Fruit fly (Drosophila melanogaster) whole organism, embryonic: ENCODE measurements around the gene TwdlR.

Experiments
- Abd-B ChIP-seq: fragments of 200-800 bp; sonication (Bioruptor generic); optimal IDR thresholded peaks from 2 replicates; lab custom pipeline; 2018; ENCODE audit warnings: missing biosample characterization, mild to moderate bottlenecking, missing genetic modification characterization, moderate library complexity
- BtbVII ChIP-seq: fragments of 200-800 bp; sonication (Bioruptor generic); optimal IDR thresholded peaks from 3 replicates; lab custom pipeline; 2017; ENCODE audit warnings: missing biosample characterization, mild to moderate bottlenecking, missing genetic modification characterization
- CG10209 ChIP-seq: fragments of 200-800 bp; sonication (Bioruptor generic); optimal IDR thresholded peaks from 3 replicates; lab custom pipeline; 2017; ENCODE audit warnings: missing biosample characterization, mild to moderate bottlenecking, missing genetic modification characterization, missing genetic modification reagents
- CG1024 ChIP-seq: fragments of 200-800 bp; sonication (Bioruptor generic); IDR thresholded peaks from 2 replicates; pipeline ENCODE4 v1.3.6; 2022; ENCODE audit warnings: missing biosample characterization, missing genetic modification characterization
- CG10274 ChIP-seq: fragments of 200-800 bp; sonication (Bioruptor generic); optimal IDR thresholded peaks from 3 replicates; lab custom pipeline; 2017; ENCODE audit warnings: missing biosample characterization, mild to moderate bottlenecking, missing genetic modification characterization
- CG10543 ChIP-seq: fragments of 200-800 bp; sonication (Bioruptor generic); optimal IDR thresholded peaks from 3 replicates; lab custom pipeline; 2017; ENCODE audit warnings: missing biosample characterization, mild to moderate bottlenecking, missing genetic modification characterization, moderate library complexity
- CG11560 ChIP-seq: fragments of 200-800 bp; sonication (Bioruptor generic); IDR thresholded peaks from 3 replicates; pipeline ENCODE4 v1.3.6; 2022; ENCODE audit warnings: missing biosample characterization, missing genetic modification characterization
- CG12299 ChIP-seq: fragments of 200-800 bp; sonication (Bioruptor generic); optimal IDR thresholded peaks from 2 replicates; lab custom pipeline; 2018; ENCODE audit warnings: missing biosample characterization, mild to moderate bottlenecking, missing genetic modification characterization
- CG12659 ChIP-seq: fragments of 200-800 bp; sonication (Bioruptor generic); optimal IDR thresholded peaks from 3 replicates; lab custom pipeline; 2017; ENCODE audit warnings: mild to moderate bottlenecking, missing biosample characterization, missing genetic modification reagents, missing genetic modification characterization
- CG12744 ChIP-seq: fragments of 200-800 bp; sonication (Bioruptor generic); optimal IDR thresholded peaks from 2 replicates; lab custom pipeline; 2016; ENCODE audit warnings: missing biosample characterization, missing genetic modification characterization
- CG15479 ChIP-seq: fragments of 200-800 bp; sonication (Bioruptor generic); optimal IDR thresholded peaks from 3 replicates; lab custom pipeline; 2019; ENCODE audit warnings: missing biosample characterization, mild to moderate bottlenecking, missing genetic modification characterization, moderate library complexity
- CG15601 ChIP-seq: fragments of 200-800 bp; sonication (Bioruptor generic); optimal IDR thresholded peaks from 3 replicates; lab custom pipeline; 2019; ENCODE audit warnings: missing biosample characterization, mild to moderate bottlenecking, missing genetic modification characterization, moderate library complexity
- CG16815 ChIP-seq: fragments of 200-800 bp; sonication (Bioruptor generic); optimal IDR thresholded peaks from 3 replicates; lab custom pipeline; 2017; ENCODE audit warnings: missing biosample characterization, mild to moderate bottlenecking, missing genetic modification characterization
- CG2199 ChIP-seq: fragments of 200-800 bp; sonication (Bioruptor generic); IDR thresholded peaks from 3 replicates; pipeline ENCODE4 v1.3.6; 2022; ENCODE audit warnings: missing biosample characterization, missing genetic modification characterization
- CG2889 ChIP-seq: fragments of 200-800 bp; sonication (Bioruptor generic); IDR thresholded peaks from 3 replicates; pipeline ENCODE4 v1.3.6; 2022; ENCODE audit warnings: missing biosample characterization, missing genetic modification characterization
- CG30431 ChIP-seq: fragments of 200-800 bp; sonication (Bioruptor generic); optimal IDR thresholded peaks from 2 replicates; lab custom pipeline; 2017; ENCODE audit warnings: missing biosample characterization, missing genetic modification characterization
- CG32532 ChIP-seq: fragments of 200-800 bp; sonication (Bioruptor generic); IDR thresholded peaks from 2 replicates; pipeline ENCODE4 v1.3.6; 2022; ENCODE audit warnings: missing biosample characterization, missing genetic modification characterization
- CG32767 ChIP-seq: fragments of 200-800 bp; sonication (Bioruptor generic); IDR thresholded peaks from 2 replicates; pipeline ENCODE4 v1.3.6; 2022; ENCODE audit warnings: missing biosample characterization, missing genetic modification characterization
- CG33557 ChIP-seq: fragments of 200-800 bp; sonication (Bioruptor generic); optimal IDR thresholded peaks from 2 replicates; lab custom pipeline; 2019; ENCODE audit warnings: missing biosample characterization, mild to moderate bottlenecking, missing genetic modification characterization, moderate library complexity
- CG4617 ChIP-seq: fragments of 200-800 bp; sonication (Bioruptor generic); optimal IDR thresholded peaks from 3 replicates; lab custom pipeline; 2016; ENCODE audit warnings: missing biosample characterization, missing genetic modification characterization, borderline replicate concordance
- CG5180 ChIP-seq: fragments of 200-800 bp; sonication (Bioruptor generic); optimal IDR thresholded peaks from 3 replicates; lab custom pipeline; 2017; ENCODE audit warnings: missing biosample characterization, missing genetic modification characterization, mild to moderate bottlenecking, moderate library complexity, missing genetic modification reagents
- CG8290 ChIP-seq, 3 experiments: fragments of 200-800 bp; sonication (Bioruptor generic); optimal IDR thresholded peaks; 2 replicates each; lab custom pipeline; 2016 to 2019; ENCODE audit warnings: missing biosample characterization in 3 of 3, missing genetic modification characterization in 3 of 3, mild to moderate bottlenecking in 2 of 3, moderate library complexity in 1 of 3
- CG9797 ChIP-seq: fragments of 200-800 bp; sonication (Bioruptor generic); optimal IDR thresholded peaks from 3 replicates; lab custom pipeline; 2018; ENCODE audit warnings: missing biosample characterization, mild to moderate bottlenecking, missing genetic modification characterization
- D19A ChIP-seq: fragments of 200-800 bp; optimal IDR thresholded peaks from 3 replicates; lab custom pipeline; 2019; ENCODE audit warnings: missing biosample characterization, mild to moderate bottlenecking, missing genetic modification characterization, moderate library complexity
- Dref ChIP-seq: fragments of 200-800 bp; sonication (Bioruptor generic); IDR thresholded peaks from 2 replicates; pipeline ENCODE4 v1.3.6; 2022; ENCODE audit warnings: missing biosample characterization, missing genetic modification characterization
- HLH3B ChIP-seq: fragments of 200-800 bp; sonication (Bioruptor generic); IDR thresholded peaks from 2 replicates; pipeline ENCODE4 v1.3.6; 2022; ENCODE audit warnings: missing biosample characterization, missing genetic modification characterization
- Jarid2 ChIP-seq: fragments of 200-800 bp; sonication (Bioruptor generic); optimal IDR thresholded peaks from 3 replicates; lab custom pipeline; 2017; ENCODE audit warnings: mild to moderate bottlenecking, missing biosample characterization, missing genetic modification reagents, missing genetic modification characterization
- MBD-R2 ChIP-seq: fragments of 200-800 bp; sonication (Bioruptor generic); IDR thresholded peaks from 2 replicates; pipeline ENCODE4 v1.3.6; 2022; ENCODE audit warnings: missing biosample characterization, missing genetic modification characterization
- Nf-YA ChIP-seq: fragments of 200-800 bp; sonication (Bioruptor generic); IDR thresholded peaks from 2 replicates; pipeline ENCODE4 v1.3.6; 2022; ENCODE audit warnings: missing biosample characterization, missing genetic modification characterization
- Ravus ChIP-seq: fragments of 200-800 bp; sonication (Bioruptor generic); IDR thresholded peaks from 2 replicates; pipeline ENCODE4 v1.3.6; 2022; ENCODE audit warnings: missing biosample characterization, missing genetic modification characterization
- Sin3A ChIP-seq: fragments of >200 bp; optimal IDR thresholded peaks from 2 replicates; lab custom pipeline; 2018
- Sry-δ ChIP-seq: fragments of 200-800 bp; sonication (Bioruptor generic); optimal IDR thresholded peaks from 2 replicates; lab custom pipeline; 2016; ENCODE audit warnings: missing biosample characterization, missing genetic modification characterization
- Vsx1 ChIP-seq: fragments of 200-800 bp; sonication (Bioruptor generic); optimal IDR thresholded peaks from 2 replicates; lab custom pipeline; 2017; ENCODE audit warnings: missing biosample characterization, mild to moderate bottlenecking, missing genetic modification characterization, missing genetic modification reagents
- Xrp1 ChIP-seq: fragments of 200-800 bp; sonication (Bioruptor generic); IDR thresholded peaks from 2 replicates; pipeline ENCODE4 v1.3.6; 2022; ENCODE audit warnings: missing biosample characterization, missing genetic modification characterization
- al ChIP-seq: fragments of 200-800 bp; sonication (Bioruptor generic); IDR thresholded peaks from 2 replicates; pipeline ENCODE4 v1.3.6; 2022; ENCODE audit warnings: missing biosample characterization, missing genetic modification characterization
- br ChIP-seq: fragments of >200 bp; optimal IDR thresholded peaks from 2 replicates; lab custom pipeline; 2017
- chif ChIP-seq, 2 experiments: fragments of 200-800 bp; sonication (Bioruptor generic); optimal IDR thresholded peaks; 3 replicates each; lab custom pipeline; 2016; ENCODE audit warnings: missing biosample characterization in 2 of 2, missing genetic modification characterization in 2 of 2
- chm ChIP-seq: fragments of 200-800 bp; sonication (Bioruptor generic); IDR thresholded peaks from 2 replicates; pipeline ENCODE4 v1.3.6; 2022; ENCODE audit warnings: missing biosample characterization, missing genetic modification characterization
- chn ChIP-seq: fragments of 200-800 bp; sonication (Bioruptor generic); optimal IDR thresholded peaks from 2 replicates; lab custom pipeline; 2016; ENCODE audit warnings: missing biosample characterization, missing genetic modification characterization
- jing ChIP-seq: fragments of 200-800 bp; sonication (Bioruptor generic); optimal IDR thresholded peaks from 2 replicates; lab custom pipeline; 2018; ENCODE audit warnings: missing biosample characterization, mild to moderate bottlenecking, missing genetic modification characterization
- psq ChIP-seq: fragments of 200-800 bp; sonication (Bioruptor generic); optimal IDR thresholded peaks from 2 replicates; lab custom pipeline; 2017; ENCODE audit warnings: missing biosample characterization, missing genetic modification characterization
- ranshi ChIP-seq: fragments of 200-800 bp; sonication (Bioruptor generic); IDR thresholded peaks from 2 replicates; pipeline ENCODE4 v1.3.6; 2022; ENCODE audit warnings: missing biosample characterization, missing genetic modification characterization
- ro ChIP-seq: fragments of 200-800 bp; sonication (Bioruptor generic); IDR thresholded peaks from 2 replicates; pipeline ENCODE4 v1.3.6; 2022; ENCODE audit warnings: missing biosample characterization, missing genetic modification characterization
- sd ChIP-seq: fragments of 200-800 bp; sonication (Bioruptor generic); optimal IDR thresholded peaks from 3 replicates; lab custom pipeline; 2018; ENCODE audit warnings: missing biosample characterization, mild to moderate bottlenecking, missing genetic modification characterization, moderate library complexity
- sens ChIP-seq: fragments of 200-800 bp; sonication (Bioruptor generic); peaks from one replicate; lab custom pipeline; 2016; ENCODE audit warnings: missing biosample characterization, missing genetic modification characterization
- slp2 ChIP-seq: fragments of 200-800 bp; sonication (Bioruptor generic); optimal IDR thresholded peaks from 2 replicates; lab custom pipeline; 2016; ENCODE audit warnings: missing biosample characterization, missing genetic modification characterization
- sob ChIP-seq: fragments of 200-800 bp; sonication (Bioruptor generic); IDR thresholded peaks from 2 replicates; pipeline ENCODE4 v1.3.6; 2022; ENCODE audit warnings: missing biosample characterization, missing genetic modification characterization
- sqz ChIP-seq: fragments of 200-800 bp; sonication (Bioruptor generic); optimal IDR thresholded peaks from 3 replicates; lab custom pipeline; 2018; ENCODE audit warnings: missing biosample characterization, mild to moderate bottlenecking, missing genetic modification characterization
- trem ChIP-seq: fragments of 200-800 bp; optimal IDR thresholded peaks from 3 replicates; lab custom pipeline; 2019; ENCODE audit warnings: missing biosample characterization, mild to moderate bottlenecking, missing genetic modification characterization, moderate library complexity
- unpg ChIP-seq: fragments of 200-800 bp; sonication (Bioruptor generic); optimal IDR thresholded peaks from 3 replicates; lab custom pipeline; 2018; ENCODE audit warnings: missing biosample characterization, mild to moderate bottlenecking, missing genetic modification characterization, moderate library complexity
- vfl ChIP-seq: fragments of 200-800 bp; sonication (Bioruptor generic); optimal IDR thresholded peaks from 2 replicates; lab custom pipeline; 2016; ENCODE audit warnings: missing biosample characterization, missing genetic modification characterization
- zf30C ChIP-seq: fragments of 200-800 bp; sonication (Bioruptor generic); optimal IDR thresholded peaks from 3 replicates; lab custom pipeline; 2018; ENCODE audit warnings: missing biosample characterization, mild to moderate bottlenecking, missing genetic modification characterization

The TwdlR gene

DNA sequence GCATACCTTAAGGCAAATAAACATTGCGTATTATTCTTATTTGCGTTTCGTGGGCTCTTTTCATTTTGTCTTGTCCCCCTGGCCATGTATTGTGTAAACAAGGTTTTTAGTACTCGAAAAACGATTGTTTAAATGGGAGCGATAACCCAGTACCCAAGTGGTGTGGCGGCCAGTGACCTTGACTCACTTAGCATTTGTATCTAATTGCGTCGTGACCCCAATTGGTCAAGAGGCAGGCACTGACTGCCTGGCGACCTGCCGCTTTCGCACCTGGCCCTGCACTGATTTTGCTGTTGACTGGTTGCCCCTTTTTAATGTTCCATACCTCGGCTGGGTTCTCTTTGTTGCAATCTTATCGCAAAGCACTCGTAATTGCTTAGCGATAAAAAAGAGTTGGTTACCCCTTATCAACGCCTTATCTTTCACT, 46.5 kb upstream of the TwdlR start (continued):
- no peak for TF ChIP-seq CG9797 (GFP tag; lab: Kevin White, UChicago)
- TF ChIP-seq zf30C (GFP tag; lab: Kevin White, UChicago) = no peak
- no peak for TF ChIP-seq CG11560 (tag; lab: Robert Waterston, UW)
- no peak for TF ChIP-seq BtbVII
- TF ChIP-seq slp2 (GFP tag; lab: Kevin White, UChicago) = no peak
- no peak for TF ChIP-seq Abd-B (GFP tag; lab: Kevin White, UChicago)
- TF ChIP-seq D19A (tag; lab: Kevin White, UChicago) = no peak
- no peak for TF ChIP-seq CG1024 (GFP tag; lab: Robert Waterston, UW)
- TF ChIP-seq sob (GFP tag; lab: Robert Waterston, UW) = peak; percentile 32; the same call in 1 of the 2 replicates
- no peak for TF ChIP-seq chif (GFP tag; optimal IDR thresholded peaks at IDR 0.05; lab: Kevin White, UChicago)
- TF ChIP-seq psq (GFP tag; lab: Kevin White, UChicago) = no peak
- TF ChIP-seq HLH3B (GFP tag; lab: Robert Waterston, UW) = no peak; the same call in 1 of the 2 replicates
- TF ChIP-seq al (GFP tag; lab: Robert Waterston, UW) = no peak
- peak; percentile 60 for TF ChIP-seq Jarid2 (GFP tag; lab: Kevin White, UChicago)
- TF ChIP-seq ranshi = no peak
- no peak for TF ChIP-seq CG32767
- TF ChIP-seq Nf-YA (GFP tag; lab: Robert Waterston, UW) = 0 out of 2 replicates have a peak, but pooled peaks have one; percentile 17
- TF ChIP-seq CG10543 (GFP tag; lab: Kevin White, UChicago) = peak; percentile 64
- TF ChIP-seq CG10274 (GFP tag; lab: Kevin White, UChicago) = no peak
- TF ChIP-seq CG33557 (GFP tag; lab: Kevin White, UChicago) = no peak
- TF ChIP-seq CG4617 (GFP tag; lab: Kevin White, UChicago) = no peak
- TF ChIP-seq Sry-δ (GFP tag; lab: Kevin White, UChicago) = no peak
- TF ChIP-seq CG12299 (tag; lab: Kevin White, UChicago) = no peak
- no peak for TF ChIP-seq jing (GFP tag; lab: Kevin White, UChicago)
- TF ChIP-seq CG16815 (GFP tag; lab: Kevin White, UChicago) = no peak
- TF ChIP-seq CG15479 = no peak
- TF ChIP-seq vfl = no peak
- TF ChIP-seq CG12744 (GFP tag; lab: Kevin White, UChicago) = peak; percentile 9
- TF ChIP-seq CG12659 (GFP tag; lab: Kevin White, UChicago) = peak; percentile 11
- peak; percentile 33 for TF ChIP-seq Vsx1 (GFP tag; lab: Kevin White, UChicago)
- TF ChIP-seq sens (GFP tag; lab: Kevin White, UChicago) = peak; percentile 29
- TF ChIP-seq sd (tag; lab: Kevin White, UChicago) = no peak
- no peak for TF ChIP-seq CG8290 (GFP tag; optimal IDR thresholded peaks at IDR 0.05; lab: Kevin White, UChicago)
- peak in 1 of 2 experiments; percentile 39 for TF ChIP-seq CG8290 (tag; optimal IDR thresholded peaks at IDR 0.05; lab: Kevin White, UChicago)
- no peak for TF ChIP-seq sqz (GFP tag; lab: Kevin White, UChicago)
- no peak for TF ChIP-seq CG2199
- TF ChIP-seq chm = no peak; the same call in 1 of the 2 replicates
- peak; percentile 14 for TF ChIP-seq CG5180 (GFP tag; lab: Kevin White, UChicago)
- 0 out of 2 replicates have a peak, but pooled peaks have one; percentile 22 for TF ChIP-seq CG32532 (GFP tag; lab: Robert Waterston, UW)
- no peak for TF ChIP-seq CG30431 (GFP tag; lab: Kevin White, UChicago)
- no peak for TF ChIP-seq MBD-R2 (GFP tag; lab: Robert Waterston, UW)
- no peak for TF ChIP-seq Sin3A (lab: Kevin White, UChicago)
- peak; percentile 30 for TF ChIP-seq CG10209
- TF ChIP-seq Dref (GFP tag; lab: Robert Waterston, UW) = no peak
- no peak for TF ChIP-seq CG2889
- TF ChIP-seq chn (GFP tag; lab: Kevin White, UChicago) = no peak
- no peak for TF ChIP-seq Xrp1 (GFP tag; lab: Robert Waterston, UW)
- TF ChIP-seq br = no peak
- TF ChIP-seq unpg (GFP tag; lab: Kevin White, UChicago) = no peak
- TF ChIP-seq Ravus (GFP tag; lab: Robert Waterston, UW) = no peak
- no peak for TF ChIP-seq ro (GFP tag; lab: Robert Waterston, UW)
- TF ChIP-seq trem (tag; lab: Kevin White, UChicago) = no peak
- TF ChIP-seq CG15601 (tag; lab: Kevin White, UChicago) = no peak
